Fruit fly (Drosophila melanogaster): ENCODE results near the gene CG7778.

DNA sequence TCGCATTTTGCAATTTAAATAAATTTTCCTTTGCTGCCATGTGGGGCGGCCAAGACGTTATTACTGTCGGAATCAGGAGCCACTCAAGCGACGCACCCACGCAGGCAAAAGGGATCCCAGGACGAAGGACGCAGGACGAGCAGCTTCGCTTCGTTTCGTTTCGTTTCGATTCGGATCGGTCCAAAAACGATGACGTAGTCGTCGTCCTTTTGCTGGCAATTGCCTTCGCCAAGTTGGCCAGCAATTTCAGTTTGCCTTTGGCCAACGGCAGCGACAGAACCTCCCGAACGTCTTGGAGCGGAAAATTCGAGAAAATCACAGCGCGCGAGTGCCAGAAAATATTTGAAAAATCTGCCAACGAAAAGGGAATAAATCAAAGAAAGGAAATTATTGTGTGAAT lies 8.4 kb upstream of the CG7778 start, which contains the start of gene witty:
- no peak for TF ChIP-seq Hr39 (optimal IDR thresholded peaks at IDR 0.05)
- no peak for TF ChIP-seq usp (GFP tag; optimal IDR thresholded peaks at IDR 0.05)
- no peak for TF ChIP-seq nau (GFP tag; optimal IDR thresholded peaks at IDR 0.05)
- no peak for TF ChIP-seq dati (GFP tag; IDR thresholded peaks at IDR 0.05)
- no peak for TF ChIP-seq CG9797 (GFP tag; optimal IDR thresholded peaks at IDR 0.05)
- TF ChIP-seq Nf-YA (GFP tag; IDR thresholded peaks at IDR 0.05), result no peak
- no peak for TF ChIP-seq CG10565 (GFP tag; optimal IDR thresholded peaks at IDR 0.05)
- TF ChIP-seq CkIIα-i1 (GFP tag; IDR thresholded peaks at IDR 0.05), result no peak
- no peak for TF ChIP-seq vnd (GFP tag; IDR thresholded peaks at IDR 0.05; ENCODE audit: partially characterized antibody)
- TF ChIP-seq CTCF (GFP tag; optimal IDR thresholded peaks at IDR 0.05), result no peak
- TF ChIP-seq dimm (GFP tag; IDR thresholded peaks at IDR 0.05), result no peak
- TF ChIP-seq her (GFP tag; optimal IDR thresholded peaks at IDR 0.05), result no peak

Data from whole organism, embryonic.